Worm (Caenorhabditis elegans): ENCODE measurements around the gene F43G6.10.

DNA sequence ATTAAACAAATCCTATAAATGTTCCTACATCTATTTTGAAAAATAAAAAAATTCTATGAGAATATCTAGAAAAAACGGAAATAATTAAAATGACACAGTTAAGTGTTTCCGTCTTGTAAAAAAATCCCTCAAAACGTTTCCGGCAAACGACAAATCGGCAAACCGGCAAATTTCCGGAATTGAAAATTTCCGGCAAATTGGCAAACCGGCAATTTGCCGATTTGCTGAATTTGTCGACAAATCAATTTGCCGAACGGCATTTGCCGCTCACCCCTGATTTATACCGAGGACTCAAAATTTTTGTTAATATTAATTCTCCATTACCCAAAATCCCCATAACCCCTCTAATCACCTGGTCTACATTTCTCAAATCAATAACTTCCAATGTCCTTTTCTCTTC lies 44.0 kb downstream of the F43G6.10 start:
- TF ChIP-seq nhr-77 (tag; optimal IDR thresholded peaks at IDR 0.05) = no peak
- TF ChIP-seq ceh-82 (tag; optimal IDR thresholded peaks at IDR 0.05) = no peak
- no peak for TF ChIP-seq nhr-237 (tag; optimal IDR thresholded peaks at IDR 0.05)
- TF ChIP-seq ztf-11 (tag; optimal IDR thresholded peaks at IDR 0.05) = no peak
- TF ChIP-seq nhr-76 (tag; optimal IDR thresholded peaks at IDR 0.05) = no peak
- TF ChIP-seq mdl-1 (tag; optimal IDR thresholded peaks at IDR 0.05) = no peak
- TF ChIP-seq tbx-2 (tag; optimal IDR thresholded peaks at IDR 0.05) = no peak

Measured in whole organism, L3 larva.